Fruit fly (Drosophila melanogaster) whole organism, wandering third instar larva: ENCODE results near the gene Frmd5.
A peak's percentile ranks its signal among the peaks of the same experiment; 100 is the strongest.

ENCODE experiments used
- CrebA ChIP-seq: fragments of 200-800 bp; sonication (Bioruptor generic); optimal IDR thresholded peaks from 2 replicates; lab custom pipeline; 2016; ENCODE audit warnings: missing biosample characterization, mild to moderate bottlenecking, missing genetic modification characterization, borderline replicate concordance
- Dfd ChIP-seq: fragments of >200 bp; optimal IDR thresholded peaks from 2 replicates; lab custom pipeline; 2017; ENCODE audit warnings: missing biosample characterization, missing genetic modification characterization
- Dif ChIP-seq: fragments of 200-275, 200-300 bp; sonication (Bioruptor generic); optimal IDR thresholded peaks from 2 replicates; lab custom pipeline; 2018; ENCODE audit warnings: missing biosample characterization, missing genetic modification characterization; ENCODE audit not compliant: partially characterized antibody
- GATAd ChIP-seq: sonication (Bioruptor generic); optimal IDR thresholded peaks from 2 replicates; lab custom pipeline; 2016; ENCODE audit warnings: missing biosample characterization, missing genetic modification characterization
- HLH106 ChIP-seq: fragments of 200-800 bp; optimal IDR thresholded peaks from 3 replicates; lab custom pipeline; 2019; ENCODE audit warnings: missing biosample characterization, mild to moderate bottlenecking, missing genetic modification characterization, moderate library complexity
- Hnf4 ChIP-seq: fragments of 200-800 bp; sonication (Bioruptor generic); optimal IDR thresholded peaks from 2 replicates; lab custom pipeline; 2016; ENCODE audit warnings: missing biosample characterization, mild to moderate bottlenecking, missing genetic modification characterization
- Hr83 ChIP-seq: fragments of 200-300 bp; sonication (Bioruptor generic); optimal IDR thresholded peaks from 2 replicates; lab custom pipeline; 2016; ENCODE audit warnings: missing biosample characterization, mild to moderate bottlenecking, missing genetic modification characterization, moderate library complexity; ENCODE audit not compliant: poor library complexity, severe bottlenecking
- Myc ChIP-seq: fragments of >200 bp; optimal IDR thresholded peaks from 2 replicates; lab custom pipeline; 2017
- N ChIP-seq: fragments of >200 bp; optimal IDR thresholded peaks from 2 replicates; lab custom pipeline; 2018; ENCODE audit warnings: missing biosample characterization, missing external identifiers, missing genetic modification characterization
- Rel ChIP-seq, 2 experiments: fragments of 200-800 bp; sonication (Bioruptor generic) in 1 of 2; optimal IDR thresholded peaks; 2 replicates in 1 of 2; 3 replicates in 1 of 2; lab custom pipeline; 2016 to 2019; ENCODE audit warnings: mild to moderate bottlenecking in 2 of 2, missing biosample characterization in 2 of 2, missing genetic modification characterization in 2 of 2, moderate library complexity in 1 of 2
- Sp1 ChIP-seq: fragments of 200-800 bp; sonication (Bioruptor generic); optimal IDR thresholded peaks from 3 replicates; lab custom pipeline; 2019; ENCODE audit warnings: missing biosample characterization, mild to moderate bottlenecking, missing genetic modification characterization, moderate library complexity
- Vsx2 ChIP-seq: fragments of 200-300, 225-300 bp; sonication (Bioruptor generic); optimal IDR thresholded peaks from 2 replicates; lab custom pipeline; 2018; ENCODE audit warnings: missing biosample characterization, missing genetic modification characterization; ENCODE audit not compliant: partially characterized antibody
- br ChIP-seq: fragments of 200-800 bp; sonication (Bioruptor generic); optimal IDR thresholded peaks from 2 replicates; lab custom pipeline; 2016; ENCODE audit warnings: missing biosample characterization, missing genetic modification characterization
- brk ChIP-seq: fragments of 200-800 bp; sonication (Bioruptor generic); optimal IDR thresholded peaks from 2 replicates; lab custom pipeline; 2016; ENCODE audit warnings: missing biosample characterization, mild to moderate bottlenecking, missing genetic modification characterization
- dmrt93B ChIP-seq: fragments of 200-800 bp; sonication (Bioruptor generic); optimal IDR thresholded peaks from 2 replicates; lab custom pipeline; 2018; ENCODE audit warnings: missing biosample characterization, mild to moderate bottlenecking, missing genetic modification characterization
- foxo ChIP-seq, 2 experiments: fragments of 200-800 bp; sonication (Bioruptor generic); optimal IDR thresholded peaks; 2 replicates in 1 of 2; 3 replicates in 1 of 2; lab custom pipeline; 2016 to 2017; ENCODE audit warnings: missing biosample characterization in 2 of 2, missing genetic modification characterization in 2 of 2
- fru ChIP-seq: fragments of 200-800 bp; sonication (Bioruptor generic); optimal IDR thresholded peaks from 3 replicates; lab custom pipeline; 2016; ENCODE audit warnings: missing biosample characterization, mild to moderate bottlenecking, missing genetic modification characterization
- rgr ChIP-seq: fragments of 200-800 bp; sonication (Bioruptor generic); optimal IDR thresholded peaks from 3 replicates; lab custom pipeline; 2016; ENCODE audit warnings: missing biosample characterization, mild to moderate bottlenecking, missing genetic modification characterization
- sage ChIP-seq: fragments of 200-800 bp; sonication (Bioruptor generic); optimal IDR thresholded peaks from 2 replicates; lab custom pipeline; 2016; ENCODE audit warnings: missing biosample characterization, mild to moderate bottlenecking, missing genetic modification characterization
- tai ChIP-seq: sonication (Bioruptor generic); optimal IDR thresholded peaks from 2 replicates; lab custom pipeline; 2016; ENCODE audit warnings: missing biosample characterization, missing genetic modification characterization
- usp ChIP-seq: fragments of >200 bp; optimal IDR thresholded peaks from 2 replicates; lab custom pipeline; 2017; ENCODE audit warnings: missing biosample characterization, missing genetic modification characterization
- woc ChIP-seq: sonication (Bioruptor generic); optimal IDR thresholded peaks from 2 replicates; lab custom pipeline; 2016; ENCODE audit warnings: missing biosample characterization, mild to moderate bottlenecking, missing genetic modification characterization

The Frmd5 gene

dm6 chr2L:10306518-10307260 lies 37.6 kb upstream of the Frmd5 start, which contains the start of the genes CG5390 and CG4968 (continued):
- no peak for TF ChIP-seq dmrt93B
- TF ChIP-seq CrebA, result no peak
- TF ChIP-seq, all 38 proteins: peak for 19

- TF ChIP-seq Hnf4 (GFP tag; lab: Kevin White, UChicago), result peak; percentile 33
- TF ChIP-seq Hr83, result peak; percentile 6
- no peak for TF ChIP-seq fru
- TF ChIP-seq tai (GFP tag; lab: Kevin White, UChicago), result peak; percentile 59
These were observed 33.4 kb upstream of the Frmd5 start, which contains the start of gene Cdk5alpha for dm6 chr2L:10310614-10311382. Gene Cdk5alpha, minus strand, starts transcription at chr2L:10310956.

dm6 chr2L:10311822-10312221 lies 32.4 kb upstream of the Frmd5 start:
- TF ChIP-seq sage (GFP tag; lab: Kevin White, UChicago), result peak; percentile 47
- TF ChIP-seq rgr (GFP tag; lab: Kevin White, UChicago), result no peak
- no peak for TF ChIP-seq brk (GFP tag; lab: Kevin White, UChicago)
- TF ChIP-seq Vsx2 (GFP tag; lab: Kevin White, UChicago), result no peak
- TF ChIP-seq Myc (lab: Kevin White, UChicago), result peak; percentile 10
- no peak for TF ChIP-seq Dif (GFP tag; lab: Kevin White, UChicago)
- peak; percentile 1 for TF ChIP-seq tai (GFP tag; lab: Kevin White, UChicago)

dm6 chr2L:10314327-10315210 lies 29.7 kb upstream of the Frmd5 start, which contains the start of the genes Usp14 and CG4972:
Gene Usp14, minus strand, starts transcription at chr2L:10314396.
Gene CG4972, plus strand, starts transcription at chr2L:10314792.
- TF ChIP-seq HLH106 (tag; lab: Kevin White, UChicago) (peak; percentile 8), woc (GFP tag; lab: Kevin White, UChicago) (peak; percentile 69), sage (GFP tag; lab: Kevin White, UChicago) (no peak)

dm6 chr2L:10315888-10316287 lies 28.4 kb upstream of the Frmd5 start:
- TF ChIP-seq tai (GFP tag; lab: Kevin White, UChicago), result no peak
- TF ChIP-seq GATAd (GFP tag; lab: Kevin White, UChicago), result no peak
- no peak for TF ChIP-seq dmrt93B
- TF ChIP-seq rgr (GFP tag; lab: Kevin White, UChicago), result no peak
- no peak for TF ChIP-seq Rel (GFP tag; optimal IDR thresholded peaks at IDR 0.05; lab: Kevin White, UChicago)
- no peak for TF ChIP-seq Rel (tag; optimal IDR thresholded peaks at IDR 0.05; lab: Kevin White, UChicago)
- TF ChIP-seq foxo (GFP tag; optimal IDR thresholded peaks at IDR 0.05; lab: Kevin White, UChicago), result no peak
- no peak for TF ChIP-seq Dfd
- TF ChIP-seq Hnf4 (GFP tag; lab: Kevin White, UChicago), result no peak
- TF ChIP-seq brk (GFP tag; lab: Kevin White, UChicago), result no peak
- TF ChIP-seq br, result no peak
- TF ChIP-seq usp, result no peak

dm6 chr2L:10320174-10320775 lies 24.0 kb upstream of the Frmd5 start:
- TF ChIP-seq N (GFP tag; lab: Kevin White, UChicago), result no peak
- TF ChIP-seq Rel (GFP tag; optimal IDR thresholded peaks at IDR 0.05; lab: Kevin White, UChicago), result no peak
- no peak for TF ChIP-seq Rel (tag; optimal IDR thresholded peaks at IDR 0.05; lab: Kevin White, UChicago)
- no peak for TF ChIP-seq woc (GFP tag; lab: Kevin White, UChicago)
- TF ChIP-seq Sp1 (GFP tag; lab: Kevin White, UChicago), result no peak
- no peak for TF ChIP-seq HLH106 (tag; lab: Kevin White, UChicago)
